Worm (Caenorhabditis elegans): ENCODE results near the gene srh-250.

ce11 chrII:3917985-3918633 is 39.7 kb downstream of the srh-250 start:
- TF ChIP-seq ama-1 (optimal IDR thresholded peaks at IDR 0.05): no peak
- no peak for TF ChIP-seq tra-4 (tag; optimal IDR thresholded peaks at IDR 0.05)
- TF ChIP-seq hnd-1 (tag; optimal IDR thresholded peaks at IDR 0.05): no peak
- TF ChIP-seq flt-1 (GFP tag; IDR thresholded peaks at IDR 0.05): no peak
- no peak for TF ChIP-seq F13C5.2 (tag; optimal IDR thresholded peaks at IDR 0.05)

Data from whole organism, early embryonic.